Fruit fly (Drosophila melanogaster) whole organism, embryonic: ENCODE results near the gene TwdlE.

ENCODE experiments used
- Ada2b ChIP-seq: fragments of 200-800 bp; sonication (Bioruptor generic); IDR thresholded peaks from 2 replicates; pipeline ENCODE4 v1.3.6; 2022; ENCODE audit warnings: missing biosample characterization, missing genetic modification characterization
- Antp ChIP-seq: fragments of 200-800 bp; sonication (Bioruptor generic); optimal IDR thresholded peaks from 3 replicates; lab custom pipeline; 2016; ENCODE audit warnings: missing biosample characterization, missing genetic modification characterization
- Atf6 ChIP-seq: fragments of 200-800 bp; sonication (Bioruptor generic); IDR thresholded peaks from 2 replicates; pipeline ENCODE4 v1.3.6; 2022; ENCODE audit warnings: missing biosample characterization, missing genetic modification characterization
- BtbVII ChIP-seq: fragments of 200-800 bp; sonication (Bioruptor generic); optimal IDR thresholded peaks from 3 replicates; lab custom pipeline; 2017; ENCODE audit warnings: missing biosample characterization, mild to moderate bottlenecking, missing genetic modification characterization
- C15 ChIP-seq: fragments of 200-800 bp; sonication (Bioruptor generic); IDR thresholded peaks from 3 replicates; pipeline ENCODE4 v1.3.6; 2022; ENCODE audit warnings: missing biosample characterization, missing genetic modification characterization
- CG11504 ChIP-seq: fragments of 200-800 bp; sonication (Bioruptor generic); optimal IDR thresholded peaks from 3 replicates; lab custom pipeline; 2019; ENCODE audit warnings: missing biosample characterization, mild to moderate bottlenecking, missing genetic modification characterization, moderate library complexity
- CG12299 ChIP-seq: fragments of 200-800 bp; sonication (Bioruptor generic); optimal IDR thresholded peaks from 2 replicates; lab custom pipeline; 2018; ENCODE audit warnings: missing biosample characterization, mild to moderate bottlenecking, missing genetic modification characterization
- CG1233 ChIP-seq: fragments of 200-800 bp; sonication (Bioruptor generic); optimal IDR thresholded peaks from 4 replicates; lab custom pipeline; 2018; ENCODE audit warnings: missing biosample characterization, mild to moderate bottlenecking, missing genetic modification characterization
- CG14441 ChIP-seq: fragments of 200-800 bp; sonication (Bioruptor generic); IDR thresholded peaks from 2 replicates; pipeline ENCODE4 v1.3.6; 2022; ENCODE audit warnings: missing biosample characterization, missing genetic modification characterization
- CG14710 ChIP-seq: fragments of 200-800 bp; sonication (Bioruptor generic); optimal IDR thresholded peaks from 3 replicates; lab custom pipeline; 2019; ENCODE audit warnings: missing biosample characterization, mild to moderate bottlenecking, missing genetic modification characterization, moderate library complexity
- CG14860 ChIP-seq: fragments of 200-800 bp; sonication (Bioruptor generic); IDR thresholded peaks from 3 replicates; pipeline ENCODE4 v1.3.6; 2022; ENCODE audit warnings: missing biosample characterization, missing genetic modification characterization; ENCODE audit not compliant: partially characterized antibody
- CG1529 ChIP-seq: fragments of 200-800 bp; sonication (Bioruptor generic); optimal IDR thresholded peaks from 3 replicates; lab custom pipeline; 2018; ENCODE audit warnings: missing biosample characterization, missing genetic modification characterization
- CG15601 ChIP-seq: fragments of 200-800 bp; sonication (Bioruptor generic); optimal IDR thresholded peaks from 3 replicates; lab custom pipeline; 2019; ENCODE audit warnings: missing biosample characterization, mild to moderate bottlenecking, missing genetic modification characterization, moderate library complexity
- CG16813 ChIP-seq: fragments of 200-800 bp; sonication (Bioruptor generic); IDR thresholded peaks from 3 replicates; pipeline ENCODE4 v1.3.6; 2022; ENCODE audit warnings: missing biosample characterization, missing genetic modification characterization; ENCODE audit not compliant: partially characterized antibody
- CG17802 ChIP-seq: fragments of 200-800 bp; sonication (Bioruptor generic); optimal IDR thresholded peaks from 2 replicates; lab custom pipeline; 2018; ENCODE audit warnings: missing biosample characterization, mild to moderate bottlenecking, missing genetic modification characterization, moderate library complexity
- CG2889 ChIP-seq: fragments of 200-800 bp; sonication (Bioruptor generic); IDR thresholded peaks from 3 replicates; pipeline ENCODE4 v1.3.6; 2022; ENCODE audit warnings: missing biosample characterization, missing genetic modification characterization
- CG31224 ChIP-seq: fragments of 200-800 bp; sonication (Bioruptor generic); IDR thresholded peaks from 2 replicates; pipeline ENCODE4 v1.3.6; 2022; ENCODE audit warnings: missing biosample characterization, missing genetic modification characterization
- CG43689 ChIP-seq: fragments of 200-800 bp; sonication (Bioruptor generic); IDR thresholded peaks from 2 replicates; pipeline ENCODE4 v1.3.6; 2022; ENCODE audit warnings: missing biosample characterization, missing genetic modification characterization
- CG4424 ChIP-seq: fragments of 200-800 bp; sonication (Bioruptor generic); optimal IDR thresholded peaks from 3 replicates; lab custom pipeline; 2016; ENCODE audit warnings: missing biosample characterization, missing genetic modification characterization
- CG4617 ChIP-seq: fragments of 200-800 bp; sonication (Bioruptor generic); optimal IDR thresholded peaks from 3 replicates; lab custom pipeline; 2016; ENCODE audit warnings: missing biosample characterization, missing genetic modification characterization, borderline replicate concordance
- CG6791 ChIP-seq: fragments of 200-800 bp; sonication (Bioruptor generic); IDR thresholded peaks from 3 replicates; pipeline ENCODE4 v1.3.6; 2022; ENCODE audit warnings: missing biosample characterization, missing genetic modification characterization; ENCODE audit not compliant: partially characterized antibody
- CG7372 ChIP-seq: fragments of 200-800 bp; sonication (Bioruptor generic); IDR thresholded peaks from 2 replicates; pipeline ENCODE4 v1.3.6; 2022; ENCODE audit warnings: missing biosample characterization, missing genetic modification characterization
- CG7963 ChIP-seq: fragments of 200-800 bp; sonication (Bioruptor generic); IDR thresholded peaks from 3 replicates; pipeline ENCODE4 v1.3.6; 2022; ENCODE audit warnings: missing biosample characterization, missing genetic modification characterization; ENCODE audit not compliant: partially characterized antibody
- CG7987 ChIP-seq: fragments of 200-800 bp; sonication (Bioruptor generic); optimal IDR thresholded peaks from 2 replicates; lab custom pipeline; 2018; ENCODE audit warnings: missing biosample characterization, mild to moderate bottlenecking, missing genetic modification characterization, moderate library complexity
- CG9609 ChIP-seq: fragments of 200-800 bp; sonication (Bioruptor generic); optimal IDR thresholded peaks from 3 replicates; lab custom pipeline; 2016; ENCODE audit warnings: missing biosample characterization, missing genetic modification characterization
- CG9817 ChIP-seq: fragments of 200-800 bp; sonication (Bioruptor generic); optimal IDR thresholded peaks from 2 replicates; lab custom pipeline; 2018; ENCODE audit warnings: missing biosample characterization, mild to moderate bottlenecking, missing genetic modification characterization, moderate library complexity
- Doc2 ChIP-seq: fragments of 200-800 bp; sonication (Bioruptor generic); IDR thresholded peaks from 2 replicates; pipeline ENCODE4 v1.3.6; 2022; ENCODE audit warnings: missing biosample characterization, missing genetic modification characterization
- H15 ChIP-seq: fragments of 200-800 bp; sonication (Bioruptor generic); IDR thresholded peaks from 3 replicates; pipeline ENCODE4 v1.3.6; 2022; ENCODE audit warnings: missing biosample characterization, missing genetic modification characterization
- HLH3B ChIP-seq: fragments of 200-800 bp; sonication (Bioruptor generic); IDR thresholded peaks from 2 replicates; pipeline ENCODE4 v1.3.6; 2022; ENCODE audit warnings: missing biosample characterization, missing genetic modification characterization
- Hmr ChIP-seq: fragments of 200-800 bp; sonication (Bioruptor generic); optimal IDR thresholded peaks from 3 replicates; lab custom pipeline; 2017; ENCODE audit warnings: mild to moderate bottlenecking, missing biosample characterization, missing genetic modification reagents, missing genetic modification characterization
- Hr39 ChIP-seq: fragments of >200 bp; optimal IDR thresholded peaks from 2 replicates; lab custom pipeline; 2017
- Mrtf ChIP-seq: fragments of 200-800 bp; sonication (Bioruptor generic); IDR thresholded peaks from 3 replicates; pipeline ENCODE4 v1.3.6; 2022; ENCODE audit warnings: missing biosample characterization, missing genetic modification characterization
- Rfx ChIP-seq: fragments of 200-800 bp; sonication (Bioruptor generic); IDR thresholded peaks from 2 replicates; pipeline ENCODE4 v1.3.6; 2022; ENCODE audit warnings: missing biosample characterization, missing genetic modification characterization
- Side ChIP-seq: fragments of 200-800 bp; sonication (Bioruptor generic); optimal IDR thresholded peaks from 2 replicates; lab custom pipeline; 2016; ENCODE audit warnings: missing biosample characterization, missing genetic modification characterization
- Sox100B ChIP-seq: fragments of 200-800 bp; sonication (Bioruptor generic); optimal IDR thresholded peaks from 3 replicates; lab custom pipeline; 2018; ENCODE audit warnings: missing biosample characterization, mild to moderate bottlenecking, missing genetic modification characterization
- Sry-β ChIP-seq: fragments of 200-800 bp; sonication (Bioruptor generic); optimal IDR thresholded peaks from 2 replicates; lab custom pipeline; 2018; ENCODE audit warnings: missing biosample characterization, mild to moderate bottlenecking, missing genetic modification characterization, moderate library complexity
- Stat92E ChIP-seq, 3 experiments: fragments of >200 bp in 2 of 3; fragments of 200-800 bp in 1 of 3; sonication (Bioruptor generic) in 1 of 3; optimal IDR thresholded peaks; 2 replicates each; lab custom pipeline; 2017 to 2019; ENCODE audit warnings: missing biosample characterization in 3 of 3, missing genetic modification characterization in 3 of 3, mild to moderate bottlenecking in 1 of 3, moderate library complexity in 1 of 3
- bowl ChIP-seq: fragments of 200-800 bp; sonication (Bioruptor generic); IDR thresholded peaks from 2 replicates; pipeline ENCODE4 v1.3.6; 2022; ENCODE audit warnings: missing biosample characterization, missing genetic modification characterization
- eve ChIP-seq, 2 experiments: fragments of >200 bp; optimal IDR thresholded peaks; 2 replicates each; lab custom pipeline; 2017; ENCODE audit warnings: missing biosample characterization in 2 of 2, missing genetic modification characterization in 2 of 2
- fru ChIP-seq: fragments of >200 bp; optimal IDR thresholded peaks from 2 replicates; lab custom pipeline; 2017
- gce ChIP-seq: fragments of 200-800 bp; sonication (Bioruptor generic); IDR thresholded peaks from 3 replicates; pipeline ENCODE4 v1.3.6; 2022; ENCODE audit warnings: missing biosample characterization, missing genetic modification characterization
- gro ChIP-seq: fragments of 200-800 bp; sonication (Bioruptor generic); optimal IDR thresholded peaks from 2 replicates; lab custom pipeline; 2016; ENCODE audit warnings: missing biosample characterization, missing genetic modification characterization
- lola ChIP-seq, 3 experiments: fragments of >200 bp in 2 of 3; fragments of 200-800 bp in 1 of 3; sonication (Bioruptor generic) in 1 of 3; optimal IDR thresholded peaks; 2 replicates each; lab custom pipeline; 2017 to 2019; ENCODE audit warnings: missing biosample characterization in 3 of 3, missing genetic modification characterization in 3 of 3, mild to moderate bottlenecking in 1 of 3, moderate library complexity in 1 of 3
- luna ChIP-seq: fragments of 200-800 bp; sonication (Bioruptor generic); optimal IDR thresholded peaks from 2 replicates; lab custom pipeline; 2016; ENCODE audit warnings: missing biosample characterization, missing genetic modification characterization
- mirr ChIP-seq: fragments of 200-800 bp; sonication (Bioruptor generic); optimal IDR thresholded peaks from 3 replicates; lab custom pipeline; 2018; ENCODE audit warnings: missing biosample characterization, mild to moderate bottlenecking, missing genetic modification characterization
- nau ChIP-seq: fragments of 200-800 bp; sonication (Bioruptor generic); optimal IDR thresholded peaks from 3 replicates; lab custom pipeline; 2017; ENCODE audit warnings: missing biosample characterization, mild to moderate bottlenecking, missing genetic modification characterization, missing genetic modification reagents
- pnt ChIP-seq: fragments of 200-800 bp; sonication (Bioruptor generic); optimal IDR thresholded peaks from 3 replicates; lab custom pipeline; 2016; ENCODE audit warnings: missing biosample characterization, missing genetic modification characterization
- ranshi ChIP-seq: fragments of 200-800 bp; sonication (Bioruptor generic); IDR thresholded peaks from 2 replicates; pipeline ENCODE4 v1.3.6; 2022; ENCODE audit warnings: missing biosample characterization, missing genetic modification characterization
- trh ChIP-seq: fragments of 200-800 bp; sonication (Bioruptor generic); optimal IDR thresholded peaks from 2 replicates; lab custom pipeline; 2016; ENCODE audit warnings: missing biosample characterization, missing genetic modification characterization
- vfl ChIP-seq: fragments of 200-800 bp; sonication (Bioruptor generic); optimal IDR thresholded peaks from 2 replicates; lab custom pipeline; 2016; ENCODE audit warnings: missing biosample characterization, missing genetic modification characterization

The TwdlE gene

DNA sequence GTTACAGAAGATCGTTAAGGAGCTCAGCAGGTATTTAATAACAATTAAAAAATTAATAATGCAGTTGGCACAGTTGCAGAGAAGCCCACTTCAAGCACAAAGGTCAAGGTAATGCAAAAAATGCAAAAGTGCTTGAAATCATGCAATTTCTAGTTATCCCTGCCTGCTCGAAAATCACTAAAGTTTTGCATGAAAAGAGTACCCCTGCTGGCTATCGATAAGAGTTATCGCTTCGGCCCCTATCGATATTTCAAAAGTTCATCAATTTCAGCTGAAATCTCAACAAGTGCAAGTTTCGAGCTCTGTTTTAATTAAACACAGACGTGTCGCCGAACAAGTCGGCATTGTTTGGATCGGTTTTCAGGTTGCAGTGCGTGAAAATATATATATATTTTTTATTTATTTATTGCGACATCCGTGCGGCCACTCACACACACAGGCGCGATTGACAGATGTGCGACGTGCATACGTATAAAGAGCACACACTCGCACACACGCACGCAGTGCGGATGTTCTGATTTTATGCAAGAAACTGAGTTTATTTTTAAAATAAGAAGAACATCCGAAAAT is 39.3 kb downstream of the TwdlE start (continued):
- TF ChIP-seq luna (GFP tag; lab: Kevin White, UChicago) (no peak), C15 (GFP tag; lab: Robert Waterston, UW) (no peak), Stat92E (GFP tag; optimal IDR thresholded peaks at IDR 0.05; lab: Kevin White, UChicago) (peak in 1 of 3 experiments; percentile 48), Rfx (peak; percentile 78), Hmr (peak; percentile 66), CG7987 (GFP tag; lab: Kevin White, UChicago) (no peak), Sry-β (GFP tag; lab: Kevin White, UChicago) (peak; percentile 22), mirr (peak; percentile 33), CG7963 (GFP tag; lab: Robert Waterston, UW) (peak; percentile 64; the same call in 2 of the 3 replicates), CG31224 (GFP tag; lab: Robert Waterston, UW) (no peak), ranshi (GFP tag; lab: Robert Waterston, UW) (0 out of 2 replicates have a peak, but pooled peaks have one; percentile 9), CG17802 (tag; lab: Kevin White, UChicago) (peak; percentile 2), Doc2 (GFP tag; lab: Robert Waterston, UW) (no peak), fru (no peak), CG11504 (no peak), eve (GFP tag; optimal IDR thresholded peaks at IDR 0.05; lab: Kevin White, UChicago) (no peak), lola (GFP tag; optimal IDR thresholded peaks at IDR 0.05; lab: Kevin White, UChicago) (peak in 1 of 3 experiments; percentile 47), Side (GFP tag; lab: Kevin White, UChicago) (peak; percentile 43), vfl (no peak), Hr39 (lab: Kevin White, UChicago) (no peak), CG14860 (GFP tag; lab: Robert Waterston, UW) (peak; percentile 63), gro (GFP tag; lab: Kevin White, UChicago) (peak; percentile 63), CG14710 (peak; percentile 64), CG2889 (GFP tag; lab: Robert Waterston, UW) (no peak), CG7372 (GFP tag; lab: Robert Waterston, UW) (peak; percentile 32; the same call in 1 of the 2 replicates), CG16813 (GFP tag; lab: Robert Waterston, UW) (peak; percentile 82), CG9609 (GFP tag; lab: Kevin White, UChicago) (peak; percentile 57), Antp (peak; percentile 54), BtbVII (peak; percentile 23), gce (GFP tag; lab: Robert Waterston, UW) (0 out of 3 replicates have a peak, but pooled peaks have one; percentile 68), Mrtf (GFP tag; lab: Robert Waterston, UW) (0 out of 3 replicates have a peak, but pooled peaks have one; percentile 47), CG43689 (no peak), pnt (GFP tag; lab: Kevin White, UChicago) (no peak), CG15601 (tag; lab: Kevin White, UChicago) (peak; percentile 41), CG4424 (peak; percentile 33), nau (no peak), CG6791 (GFP tag; lab: Robert Waterston, UW) (peak; percentile 90), CG12299 (tag; lab: Kevin White, UChicago) (no peak), Ada2b (GFP tag; lab: Robert Waterston, UW) (peak; percentile 57), CG1233 (GFP tag; lab: Kevin White, UChicago) (no peak), H15 (peak; percentile 48; the same call in 1 of the 3 replicates), HLH3B (GFP tag; lab: Robert Waterston, UW) (0 out of 2 replicates have a peak, but pooled peaks have one; percentile 48), trh (no peak), CG14441 (GFP tag; lab: Robert Waterston, UW) (peak; percentile 50; the same call in 1 of the 2 replicates), bowl (GFP tag; lab: Robert Waterston, UW) (no peak), Atf6 (GFP tag; lab: Robert Waterston, UW) (peak; percentile 65; the same call in 1 of the 2 replicates), CG1529 (GFP tag; lab: Kevin White, UChicago) (peak; percentile 97), CG4617 (GFP tag; lab: Kevin White, UChicago) (peak; percentile 88), CG9817 (tag; lab: Kevin White, UChicago) (peak; percentile 45), Sox100B (peak; percentile 37)
